Worm (Caenorhabditis elegans) whole organism, L4/young adult: ENCODE measurements around the gene ncx-8.

Source experiments
- W03F9.2 ChIP-seq: fragments of 150-350 bp; optimal IDR thresholded peaks from 2 replicates; lab custom pipeline; 2014; ENCODE audit warnings: missing biosample characterization, missing genetic modification characterization
- dao-5 ChIP-seq: sonication (generic microtip); optimal IDR thresholded peaks from 2 replicates; lab custom pipeline; 2016; ENCODE audit warnings: missing genotype, missing genetic modification characterization, moderate library complexity, missing compliant biosample characterization
- him-1 ChIP-seq: sonication (generic microtip); optimal IDR thresholded peaks from 2 replicates; lab custom pipeline; 2016; ENCODE audit warnings: missing genotype, missing genetic modification reagents, missing genetic modification characterization, missing compliant biosample characterization

ce11 chrV:4956529-4956928 lies 30.5 kb downstream of the ncx-8 start, which contains the start of gene str-208:
- TF ChIP-seq him-1 (tag; lab: Kevin White, UChicago) (no peak), W03F9.2 (tag; lab: Kevin White, UChicago) (no peak), dao-5 (tag; lab: Kevin White, UChicago) (no peak)
